Worm (Caenorhabditis elegans) whole organism, L2 larva: ENCODE measurements around the gene F48E8.4.

ENCODE experiments used
- C34F6.9 ChIP-seq: fragments of 150-350 bp; optimal IDR thresholded peaks from 2 replicates; lab custom pipeline; 2014; ENCODE audit warnings: missing biosample characterization, missing genetic modification characterization
- aly-2 ChIP-seq: fragments of 150-350 bp; optimal IDR thresholded peaks from 2 replicates; lab custom pipeline; 2014; ENCODE audit warnings: missing biosample characterization, missing genetic modification characterization
- ama-1 ChIP-seq: fragments of 150-350 bp; optimal IDR thresholded peaks from 2 replicates; lab custom pipeline; 2018; ENCODE audit warnings: inconsistent platforms
- dmd-4 ChIP-seq: sonication (generic microtip); optimal IDR thresholded peaks from 2 replicates; lab custom pipeline; 2017; ENCODE audit warnings: missing biosample characterization, missing genetic modification characterization
- elt-3 ChIP-seq: sonication (generic microtip); optimal IDR thresholded peaks from 2 replicates; lab custom pipeline; 2017; ENCODE audit warnings: missing biosample characterization, missing genetic modification characterization
- lin-11 ChIP-seq: fragments of 150-350 bp; sonication (generic microtip); optimal IDR thresholded peaks from 2 replicates; lab custom pipeline; 2014; ENCODE audit warnings: missing biosample characterization, missing genetic modification characterization, inconsistent platforms, mixed read lengths
- lin-39 ChIP-seq: fragments of 150-350 bp; optimal IDR thresholded peaks from 2 replicates; lab custom pipeline; 2014; ENCODE audit warnings: missing biosample characterization, missing genetic modification reagents, missing genetic modification characterization
- nhr-12 ChIP-seq: fragments of 150-350 bp; optimal IDR thresholded peaks from 2 replicates; lab custom pipeline; 2014; ENCODE audit warnings: missing biosample characterization, missing genetic modification characterization
- nhr-21 ChIP-seq: fragments of 150-350 bp; optimal IDR thresholded peaks from 2 replicates; lab custom pipeline; 2014; ENCODE audit warnings: missing biosample characterization, missing genetic modification characterization
- nhr-6 ChIP-seq: fragments of 150-350 bp; optimal IDR thresholded peaks from 2 replicates; lab custom pipeline; 2014; ENCODE audit warnings: missing biosample characterization, missing genetic modification characterization
- peb-1 ChIP-seq: fragments of 150-350 bp; optimal IDR thresholded peaks from 2 replicates; lab custom pipeline; 2014; ENCODE audit warnings: missing biosample characterization, missing genetic modification characterization
- skn-1 ChIP-seq: sonication (generic microtip); optimal IDR thresholded peaks from 2 replicates; lab custom pipeline; 2017; ENCODE audit warnings: missing biosample characterization, missing genetic modification characterization
- sma-3 ChIP-seq: sonication (generic microtip); optimal IDR thresholded peaks from 2 replicates; lab custom pipeline; 2016; ENCODE audit warnings: missing genetic modification reagents, missing genetic modification characterization, missing compliant biosample characterization
- snpc-4 ChIP-seq: fragments of 150-350 bp; optimal IDR thresholded peaks from 2 replicates; lab custom pipeline; 2014; ENCODE audit warnings: missing biosample characterization, missing genetic modification characterization
- unc-62 ChIP-seq: fragments of 150-350 bp; optimal IDR thresholded peaks from 2 replicates; lab custom pipeline; 2014; ENCODE audit warnings: missing biosample characterization, missing genetic modification reagents, missing genetic modification characterization
- ztf-11 ChIP-seq: sonication (generic microtip); optimal IDR thresholded peaks from 2 replicates; lab custom pipeline; 2017; ENCODE audit warnings: missing biosample characterization, missing genetic modification characterization
- ztf-4 ChIP-seq: fragments of 150-350 bp; optimal IDR thresholded peaks from 2 replicates; lab custom pipeline; 2014; ENCODE audit warnings: missing biosample characterization, missing genetic modification characterization

F48E8.4 gene

DNA sequence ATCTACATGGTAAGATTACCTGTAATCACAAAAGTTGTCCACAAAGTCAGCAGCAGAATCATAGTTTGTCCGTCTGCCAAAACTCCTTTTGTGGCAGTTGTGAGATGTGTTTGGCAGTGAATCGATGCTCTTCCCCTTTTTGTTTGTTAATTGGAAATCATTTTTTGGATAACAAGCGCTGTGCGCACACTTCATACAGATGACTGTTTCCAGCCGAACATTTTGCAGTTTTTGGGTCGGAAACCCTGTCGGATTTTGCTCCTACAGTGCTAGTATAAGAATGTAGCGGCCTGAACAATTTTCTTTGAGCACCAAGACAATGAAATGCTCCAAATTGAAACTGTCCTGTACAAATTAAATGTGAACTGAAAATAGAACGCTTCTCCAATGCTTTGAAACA, 55.3 kb downstream of the F48E8.4 start, which contains the start of gene D1044.7:
TSS of gene D1044.7 (minus strand) at position 101 of the 400 bp plus-strand sequence.
- no peak for TF ChIP-seq nhr-12
- TF ChIP-seq dmd-4, result no peak
- no peak for TF ChIP-seq ztf-4 (tag; lab: Kevin White, UChicago)
- TF ChIP-seq unc-62 (GFP tag; lab: Kevin White, UChicago), result no peak
- TF ChIP-seq nhr-6 (tag; lab: Kevin White, UChicago), result no peak
- no peak for TF ChIP-seq snpc-4 (tag; lab: Kevin White, UChicago)
- TF ChIP-seq skn-1 (tag; lab: Kevin White, UChicago), result no peak
- no peak for TF ChIP-seq lin-39 (tag; lab: Kevin White, UChicago)
- no peak for TF ChIP-seq lin-11
- TF ChIP-seq sma-3, result no peak
- no peak for TF ChIP-seq peb-1
- TF ChIP-seq ztf-11 (tag; lab: Kevin White, UChicago), result no peak
- no peak for TF ChIP-seq C34F6.9 (tag; lab: Kevin White, UChicago)
- no peak for TF ChIP-seq aly-2
- no peak for TF ChIP-seq nhr-21 (tag; lab: Kevin White, UChicago)
- TF ChIP-seq elt-3 (tag; lab: Kevin White, UChicago), result no peak
- no peak for TF ChIP-seq ama-1 (lab: Kevin White, UChicago)
